Fruit fly (Drosophila melanogaster) whole organism, prepupa: ENCODE data around the gene CG13358.

Experiments
- Blimp-1 ChIP-seq: fragments of 200-800 bp; sonication (Bioruptor generic); optimal IDR thresholded peaks from 3 replicates; lab custom pipeline; 2017; ENCODE audit warnings: missing biosample characterization, missing genetic modification characterization, mild to moderate bottlenecking, moderate library complexity, missing genetic modification reagents
- CG11294 ChIP-seq: fragments of 200-800 bp; sonication (Bioruptor generic); IDR thresholded peaks from 2 replicates; pipeline ENCODE4 v1.3.6; 2022; ENCODE audit warnings: missing biosample characterization, missing genetic modification characterization
- CG6808 ChIP-seq: fragments of 200-800 bp; sonication (Bioruptor generic); optimal IDR thresholded peaks from 3 replicates; lab custom pipeline; 2017; ENCODE audit warnings: missing biosample characterization, missing genetic modification characterization, mild to moderate bottlenecking, moderate library complexity, missing genetic modification reagents

DNA sequence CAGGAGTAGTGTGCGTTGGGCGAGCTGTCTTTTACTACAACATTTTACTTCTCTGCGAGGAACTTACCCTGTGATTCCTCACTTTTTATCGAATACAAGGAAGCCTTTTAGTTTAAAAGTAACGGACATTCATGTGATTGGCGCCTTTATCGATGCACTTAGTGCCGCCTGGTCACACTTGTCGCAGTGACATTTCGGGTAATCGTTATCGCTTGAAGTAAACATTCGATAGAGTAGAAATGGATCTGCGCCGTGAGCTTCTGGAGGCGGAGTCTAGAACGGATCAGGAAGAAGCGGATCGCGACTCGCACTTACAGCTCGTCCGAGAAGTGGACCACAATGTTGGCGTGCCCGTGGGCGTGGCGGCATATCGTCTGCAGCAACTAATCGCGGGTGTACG is 11.8 kb downstream of the CG13358 start, which contains the start of gene CG16989:
- TF ChIP-seq CG6808 (no peak), CG11294 (no peak), Blimp-1 (GFP tag; lab: Kevin White, UChicago) (no peak)
